Fruit fly (Drosophila melanogaster) whole organism, prepupa: Measurements from ENCODE around the gene fy.

Experiments
- CG10669 ChIP-seq: fragments of 200-800 bp; sonication (Bioruptor generic); optimal IDR thresholded peaks from 3 replicates; lab custom pipeline; 2018; ENCODE audit warnings: missing biosample characterization, mild to moderate bottlenecking, missing genetic modification characterization, moderate library complexity
- CG11902 ChIP-seq: fragments of 200-800 bp; sonication (Bioruptor generic); optimal IDR thresholded peaks from 3 replicates; lab custom pipeline; 2016; ENCODE audit warnings: missing biosample characterization, missing genetic modification characterization
- fd85E ChIP-seq: fragments of 200-800 bp; sonication (Bioruptor generic); optimal IDR thresholded peaks from 3 replicates; lab custom pipeline; 2016; ENCODE audit warnings: missing biosample characterization, missing genetic modification characterization
- svp ChIP-seq: fragments of 200-800 bp; sonication (Bioruptor generic); peaks from one replicate; lab custom pipeline; 2016; ENCODE audit warnings: missing biosample characterization, missing genetic modification characterization

DNA sequence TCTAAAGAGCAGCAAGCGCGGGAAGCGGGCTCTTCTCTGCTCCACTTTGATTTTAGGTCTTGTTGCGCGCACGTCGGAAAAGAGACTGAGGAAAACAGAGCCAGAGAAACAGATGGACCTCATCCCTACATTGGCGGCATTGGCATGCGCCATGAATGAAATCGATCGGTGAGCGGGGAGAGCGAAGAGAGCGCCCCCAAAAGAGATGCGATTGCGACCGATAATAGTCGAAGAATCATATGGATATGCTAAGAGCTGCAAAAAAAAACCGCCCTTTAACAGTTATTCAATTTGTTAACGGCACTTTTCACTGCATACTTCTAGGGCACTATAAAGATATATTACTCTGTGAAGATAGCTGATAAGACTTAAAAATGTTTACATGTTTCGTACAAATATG lies 30.4 kb upstream of the fy start, which contains the start of gene grk:
- TF ChIP-seq CG10669 (no peak), svp (GFP tag; lab: Kevin White, UChicago) (no peak), fd85E (GFP tag; lab: Kevin White, UChicago) (no peak), CG11902 (GFP tag; lab: Kevin White, UChicago) (no peak)
